Fruit fly (Drosophila melanogaster) whole organism, prepupa: ENCODE results near the gene CG2972.

Experiments used
- CG11762 ChIP-seq: fragments of 200-800 bp; sonication (Bioruptor generic); optimal IDR thresholded peaks from 3 replicates; lab custom pipeline; 2016; ENCODE audit warnings: missing biosample characterization, missing genetic modification characterization; ENCODE audit not compliant: insufficient read depth
- CG32006 ChIP-seq: fragments of 200-800 bp; sonication (Bioruptor generic); optimal IDR thresholded peaks from 3 replicates; lab custom pipeline; 2017; ENCODE audit warnings: missing biosample characterization, mild to moderate bottlenecking, missing genetic modification characterization
- CG4318 ChIP-seq: fragments of 200-800 bp; sonication (Bioruptor generic); optimal IDR thresholded peaks from 3 replicates; lab custom pipeline; 2017; ENCODE audit warnings: missing biosample characterization, mild to moderate bottlenecking, missing genetic modification characterization
- CG6163 ChIP-seq: fragments of 200-800 bp; sonication (Bioruptor generic); IDR thresholded peaks from 3 replicates; pipeline ENCODE4 v1.3.6; 2022; ENCODE audit warnings: missing biosample characterization, missing genetic modification characterization
- CG8319 ChIP-seq: fragments of 200-800 bp; sonication (Bioruptor generic); optimal IDR thresholded peaks from 3 replicates; lab custom pipeline; 2016; ENCODE audit warnings: missing biosample characterization, missing genetic modification characterization
- achi ChIP-seq: fragments of 200-800 bp; sonication (Bioruptor generic); optimal IDR thresholded peaks from 3 replicates; lab custom pipeline; 2016; ENCODE audit warnings: missing biosample characterization, missing genetic modification characterization
- dac ChIP-seq: fragments of 200-800 bp; sonication (Bioruptor generic); optimal IDR thresholded peaks from 2 replicates; lab custom pipeline; 2017; ENCODE audit warnings: missing biosample characterization, mild to moderate bottlenecking, missing genetic modification characterization
- esn ChIP-seq: fragments of 200-800 bp; sonication (Bioruptor generic); optimal IDR thresholded peaks from 2 replicates; lab custom pipeline; 2016; ENCODE audit warnings: missing biosample characterization, mild to moderate bottlenecking, missing genetic modification characterization, moderate library complexity

dm6 chrX:10089188-10089587, 6.2 kb downstream of the CG2972 start:
- TF ChIP-seq CG6163 (GFP tag; lab: Robert Waterston, UW): no peak
- no peak for TF ChIP-seq dac (GFP tag; lab: Kevin White, UChicago)
- TF ChIP-seq CG8319 (GFP tag; lab: Kevin White, UChicago): no peak
- no peak for TF ChIP-seq CG11762
- TF ChIP-seq esn: no peak
- TF ChIP-seq CG32006 (GFP tag; lab: Kevin White, UChicago): no peak
- TF ChIP-seq CG4318: no peak
- TF ChIP-seq achi (GFP tag; lab: Kevin White, UChicago): no peak
